Worm (Caenorhabditis elegans) whole organism, early embryonic: ENCODE results near the gene F16G10.10.

Experiments used
- B0310.2 ChIP-seq: sonication (generic microtip); optimal IDR thresholded peaks from 2 replicates; lab custom pipeline; 2016; ENCODE audit warnings: mild to moderate bottlenecking, missing genetic modification characterization, missing compliant biosample characterization
- F13C5.2 ChIP-seq: sonication (generic microtip); optimal IDR thresholded peaks from 2 replicates; lab custom pipeline; 2017; ENCODE audit warnings: mild to moderate bottlenecking, missing genetic modification characterization, inconsistent platforms, missing compliant biosample characterization
- aly-1 ChIP-seq: sonication (generic microtip); optimal IDR thresholded peaks from 2 replicates; lab custom pipeline; 2016; ENCODE audit warnings: missing genetic modification characterization, missing compliant biosample characterization
- ama-1 ChIP-seq: fragments of 150-350 bp; optimal IDR thresholded peaks from 2 replicates; lab custom pipeline; 2014
- ceh-13 ChIP-seq: fragments of 200-800 bp; sonication (Bioruptor generic); optimal IDR thresholded peaks from 2 replicates; lab custom pipeline; 2018; ENCODE audit warnings: mild to moderate bottlenecking, missing genetic modification characterization, missing compliant biosample characterization
- ceh-36 ChIP-seq: sonication (generic microtip); optimal IDR thresholded peaks from 2 replicates; lab custom pipeline; 2016; ENCODE audit warnings: missing genetic modification characterization, inconsistent platforms, missing compliant biosample characterization
- ets-7 ChIP-seq: sonication (generic microtip); optimal IDR thresholded peaks from 2 replicates; lab custom pipeline; 2016; ENCODE audit warnings: missing genotype, missing genetic modification characterization, missing compliant biosample characterization
- flt-1 ChIP-seq: fragments of 200-800 bp; sonication (Bioruptor generic); IDR thresholded peaks from 2 replicates; pipeline ENCODE4 v1.3.6; 2022; ENCODE audit warnings: missing genetic modification characterization, missing compliant biosample characterization
- hmbx-1 ChIP-seq: sonication (generic microtip); optimal IDR thresholded peaks from 2 replicates; lab custom pipeline; 2016; ENCODE audit warnings: mild to moderate bottlenecking, missing genetic modification characterization, missing compliant biosample characterization
- hmg-4 ChIP-seq: fragments of 200-800 bp; sonication (Bioruptor generic); optimal IDR thresholded peaks from 2 replicates; lab custom pipeline; 2018; ENCODE audit warnings: mild to moderate bottlenecking, missing genetic modification characterization, missing compliant biosample characterization
- hnd-1 ChIP-seq: sonication (generic microtip); optimal IDR thresholded peaks from 2 replicates; lab custom pipeline; 2016; ENCODE audit warnings: missing genetic modification characterization, missing compliant biosample characterization
- pes-1 ChIP-seq: fragments of 200-800 bp; sonication (Bioruptor generic); IDR thresholded peaks from 2 replicates; pipeline ENCODE4 v1.3.6; 2022; ENCODE audit warnings: missing genetic modification reagents, missing genetic modification characterization, missing compliant biosample characterization
- scrt-1 ChIP-seq: fragments of 200-800 bp; sonication (Bioruptor generic); IDR thresholded peaks from 2 replicates; pipeline ENCODE4 v1.3.6; 2022; ENCODE audit warnings: missing genetic modification characterization, missing compliant biosample characterization
- sea-1 ChIP-seq: fragments of 200-800 bp; sonication (Bioruptor generic); conservative IDR thresholded peaks from 2 replicates; pipeline ENCODE4 v1.3.6; 2022; ENCODE audit warnings: missing genetic modification characterization, missing compliant biosample characterization
- tbx-11 ChIP-seq: fragments of 200-800 bp; sonication (Bioruptor generic); IDR thresholded peaks from 2 replicates; pipeline ENCODE4 v1.3.6; 2022; ENCODE audit warnings: missing genetic modification characterization, missing compliant biosample characterization
- tbx-37 ChIP-seq: fragments of 200-800 bp; sonication (Bioruptor generic); conservative IDR thresholded peaks from 2 replicates; pipeline ENCODE4 v1.3.6; 2022; ENCODE audit warnings: missing genetic modification reagents, missing genetic modification characterization, missing compliant biosample characterization
- tra-4 ChIP-seq: sonication (generic microtip); optimal IDR thresholded peaks from 2 replicates; lab custom pipeline; 2017; ENCODE audit warnings: missing genetic modification characterization, missing compliant biosample characterization

The F16G10.10 gene

DNA sequence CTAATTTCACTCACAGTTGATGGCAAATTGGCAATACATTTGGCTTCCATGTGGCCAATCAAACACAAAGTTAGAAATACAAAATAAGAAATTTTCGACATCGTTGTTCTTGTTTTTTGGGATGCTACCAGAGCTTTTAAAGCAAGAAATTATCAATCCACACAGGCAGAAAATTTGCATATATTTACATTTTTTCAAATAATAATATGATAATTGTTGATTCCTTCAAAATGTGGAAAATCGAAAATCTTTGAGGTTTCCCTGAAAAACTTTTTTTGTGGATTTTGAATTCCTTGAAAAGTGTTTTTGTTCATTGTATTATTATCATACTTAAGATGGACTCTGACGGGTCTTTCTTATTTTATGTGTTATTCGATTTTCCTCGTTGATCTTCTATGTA is at the start of gene F16G10.10:
TSS of gene F16G10.10 (minus strand) at position 101 of the 400 bp plus-strand sequence.
- TF ChIP-seq tbx-37 (GFP tag; lab: Robert Waterston, UW): no peak
- TF ChIP-seq ceh-36 (tag; lab: Kevin White, UChicago): no peak
- TF ChIP-seq tra-4 (tag; lab: Kevin White, UChicago): no peak
- TF ChIP-seq B0310.2 (tag; lab: Kevin White, UChicago): no peak
- TF ChIP-seq ama-1 (lab: Kevin White, UChicago): no peak
- no peak for TF ChIP-seq F13C5.2 (tag; lab: Kevin White, UChicago)
- TF ChIP-seq hnd-1 (tag; lab: Kevin White, UChicago): no peak
- TF ChIP-seq hmg-4: no peak
- no peak for TF ChIP-seq pes-1
- TF ChIP-seq ceh-13 (GFP tag; lab: Kevin White, UChicago): no peak
- no peak for TF ChIP-seq hmbx-1 (tag; lab: Kevin White, UChicago)
- no peak for TF ChIP-seq flt-1

DNA sequence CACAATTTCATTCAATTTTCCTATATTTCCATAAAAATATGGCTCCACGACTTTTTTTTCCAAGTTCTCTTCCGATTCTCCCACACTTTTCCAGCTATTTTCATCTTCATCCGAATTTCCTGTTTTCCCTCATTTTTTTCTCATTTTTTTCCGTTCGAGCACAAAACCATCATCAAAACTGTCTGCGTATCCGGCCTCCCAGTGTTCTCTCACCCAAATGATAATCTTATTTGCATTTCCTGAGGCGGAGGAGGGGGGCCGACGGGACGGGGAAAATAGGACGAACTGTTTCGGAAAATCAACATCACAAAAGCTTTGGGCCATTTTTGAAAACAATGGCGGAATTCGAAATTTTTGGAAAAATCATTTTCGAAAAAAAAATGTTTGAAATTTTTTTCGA is 49.5 kb upstream of the F16G10.10 start:
- TF ChIP-seq ceh-13 (GFP tag; lab: Kevin White, UChicago): no peak
- no peak for TF ChIP-seq tbx-11 (GFP tag; lab: Robert Waterston, UW)
- TF ChIP-seq hnd-1 (tag; lab: Kevin White, UChicago): no peak

- TF ChIP-seq hmg-4 (no peak), tbx-37 (GFP tag; lab: Robert Waterston, UW) (no peak), F13C5.2 (tag; lab: Kevin White, UChicago) (no peak), scrt-1 (GFP tag; lab: Robert Waterston, UW) (no peak)
Measured at ce11 chrII:2438944-2439343, 48.2 kb upstream of the F16G10.10 start.

ce11 chrII:2438180-2438579 is 47.4 kb upstream of the F16G10.10 start:
- no peak for TF ChIP-seq pes-1
- TF ChIP-seq tbx-37 (GFP tag; lab: Robert Waterston, UW): no peak
- no peak for TF ChIP-seq aly-1 (tag; lab: Kevin White, UChicago)
- no peak for TF ChIP-seq sea-1
- TF ChIP-seq ceh-13 (GFP tag; lab: Kevin White, UChicago): no peak
- TF ChIP-seq B0310.2 (tag; lab: Kevin White, UChicago): no peak
- no peak for TF ChIP-seq tra-4 (tag; lab: Kevin White, UChicago)
- TF ChIP-seq tbx-11 (GFP tag; lab: Robert Waterston, UW): no peak
- TF ChIP-seq flt-1: no peak
- TF ChIP-seq ama-1 (lab: Kevin White, UChicago): no peak

- TF ChIP-seq hmbx-1 (tag; lab: Kevin White, UChicago) (no peak), tbx-37 (GFP tag; lab: Robert Waterston, UW) (no peak), hnd-1 (tag; lab: Kevin White, UChicago) (no peak), tbx-11 (GFP tag; lab: Robert Waterston, UW) (no peak), scrt-1 (GFP tag; lab: Robert Waterston, UW) (no peak), hmg-4 (no peak), B0310.2 (tag; lab: Kevin White, UChicago) (no peak), tra-4 (tag; lab: Kevin White, UChicago) (no peak), ets-7 (tag; lab: Kevin White, UChicago) (no peak), sea-1 (no peak)
Measured at ce11 chrII:2436757-2437156, 46.0 kb upstream of the F16G10.10 start.

DNA sequence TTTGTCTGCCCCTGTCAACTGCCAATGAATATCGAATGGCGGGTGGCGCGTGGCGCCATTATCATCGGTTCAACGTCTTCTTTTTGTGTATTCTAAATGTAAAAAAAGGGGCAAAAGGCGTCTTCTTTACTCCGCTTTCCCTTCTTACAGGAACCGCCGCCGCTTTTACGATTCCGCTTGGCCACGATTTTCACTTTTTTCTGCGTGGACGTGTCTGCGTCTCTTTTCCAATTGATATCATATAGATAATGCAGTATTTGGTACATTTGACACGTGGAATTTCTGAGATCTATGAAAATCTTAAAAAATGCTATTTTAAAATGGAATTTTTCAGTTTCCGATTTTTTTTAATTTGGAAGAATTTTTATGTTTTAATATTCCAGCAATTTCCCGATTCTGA is 44.8 kb upstream of the F16G10.10 start:
- TF ChIP-seq scrt-1 (GFP tag; lab: Robert Waterston, UW) (no peak), tra-4 (tag; lab: Kevin White, UChicago) (no peak), hmg-4 (no peak), ceh-36 (tag; lab: Kevin White, UChicago) (no peak), ets-7 (tag; lab: Kevin White, UChicago) (no peak), ceh-13 (GFP tag; lab: Kevin White, UChicago) (no peak), aly-1 (tag; lab: Kevin White, UChicago) (no peak), pes-1 (no peak), hnd-1 (tag; lab: Kevin White, UChicago) (no peak), B0310.2 (tag; lab: Kevin White, UChicago) (no peak), F13C5.2 (tag; lab: Kevin White, UChicago) (no peak), tbx-37 (GFP tag; lab: Robert Waterston, UW) (no peak), sea-1 (no peak), hmbx-1 (tag; lab: Kevin White, UChicago) (no peak), ama-1 (lab: Kevin White, UChicago) (no peak), tbx-11 (GFP tag; lab: Robert Waterston, UW) (no peak), flt-1 (no peak)

ce11 chrII:2431972-2432371 is 41.2 kb upstream of the F16G10.10 start, which contains the start of gene ceh-86:
TSS of gene ceh-86 (minus strand) at chrII:2432072.
- TF ChIP-seq ceh-13 (GFP tag; lab: Kevin White, UChicago) (no peak), pes-1 (no peak), aly-1 (tag; lab: Kevin White, UChicago) (no peak), hmbx-1 (tag; lab: Kevin White, UChicago) (no peak), ama-1 (lab: Kevin White, UChicago) (no peak), scrt-1 (GFP tag; lab: Robert Waterston, UW) (no peak), F13C5.2 (tag; lab: Kevin White, UChicago) (no peak), tbx-37 (GFP tag; lab: Robert Waterston, UW) (no peak), hmg-4 (no peak), B0310.2 (tag; lab: Kevin White, UChicago) (no peak), hnd-1 (tag; lab: Kevin White, UChicago) (no peak), sea-1 (no peak), tra-4 (tag; lab: Kevin White, UChicago) (no peak), tbx-11 (GFP tag; lab: Robert Waterston, UW) (no peak), flt-1 (no peak), ets-7 (tag; lab: Kevin White, UChicago) (no peak), ceh-36 (tag; lab: Kevin White, UChicago) (no peak)

DNA sequence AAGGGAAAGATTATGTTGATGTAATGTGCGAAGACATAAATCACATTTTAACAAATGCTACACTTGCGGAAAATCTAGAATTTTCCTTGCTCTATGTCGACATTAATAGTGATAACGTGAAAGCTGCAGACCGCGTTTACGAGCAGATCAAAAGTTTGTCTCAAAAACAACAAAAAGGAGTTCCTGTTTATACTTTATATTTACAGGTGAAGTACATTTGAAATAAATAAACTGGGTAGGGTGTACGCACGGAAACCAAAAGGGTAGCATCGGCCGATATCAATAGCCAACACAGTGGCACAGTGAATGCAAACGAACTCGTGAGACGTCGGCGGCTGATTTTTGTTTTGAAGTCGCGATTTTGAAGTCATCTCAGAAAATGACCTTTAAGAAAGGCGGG is 31.6 kb upstream of the F16G10.10 start:
- no peak for TF ChIP-seq ceh-13 (GFP tag; lab: Kevin White, UChicago)
- TF ChIP-seq ets-7 (tag; lab: Kevin White, UChicago): no peak
- TF ChIP-seq ama-1 (lab: Kevin White, UChicago): no peak
- no peak for TF ChIP-seq hmg-4
- no peak for TF ChIP-seq aly-1 (tag; lab: Kevin White, UChicago)
- TF ChIP-seq F13C5.2 (tag; lab: Kevin White, UChicago): no peak
- TF ChIP-seq ceh-36 (tag; lab: Kevin White, UChicago): no peak
- TF ChIP-seq B0310.2 (tag; lab: Kevin White, UChicago): no peak
- no peak for TF ChIP-seq scrt-1 (GFP tag; lab: Robert Waterston, UW)
- TF ChIP-seq tra-4 (tag; lab: Kevin White, UChicago): no peak
- TF ChIP-seq pes-1: no peak
- TF ChIP-seq hnd-1 (tag; lab: Kevin White, UChicago): no peak
- no peak for TF ChIP-seq flt-1
- TF ChIP-seq sea-1: no peak
- TF ChIP-seq tbx-37 (GFP tag; lab: Robert Waterston, UW): no peak
- no peak for TF ChIP-seq tbx-11 (GFP tag; lab: Robert Waterston, UW)
- no peak for TF ChIP-seq hmbx-1 (tag; lab: Kevin White, UChicago)
